Fruit fly (Drosophila melanogaster) whole organism, pupa: ENCODE results near the gene CG44227.
A peak's percentile ranks its signal among the peaks of the same experiment; 100 is the strongest.

Experiments used
- CG10348 ChIP-seq: fragments of 200-800 bp; sonication (Bioruptor generic); IDR thresholded peaks from 2 replicates; pipeline ENCODE4 v1.3.6; 2022; ENCODE audit warnings: missing biosample characterization, missing genetic modification characterization
- CG12605 ChIP-seq: fragments of 200-800 bp; sonication (Bioruptor generic); IDR thresholded peaks from 2 replicates; pipeline ENCODE4 v1.3.6; 2022; ENCODE audit warnings: missing biosample characterization, missing genetic modification characterization
- CG13204 ChIP-seq: fragments of 200-800 bp; sonication (Bioruptor generic); optimal IDR thresholded peaks from 2 replicates; lab custom pipeline; 2018; ENCODE audit warnings: missing biosample characterization, mild to moderate bottlenecking, missing genetic modification characterization, moderate library complexity
- CG14655 ChIP-seq: fragments of 200-800 bp; sonication (Bioruptor generic); optimal IDR thresholded peaks from 3 replicates; lab custom pipeline; 2017; ENCODE audit warnings: mild to moderate bottlenecking, missing biosample characterization, missing genetic modification reagents, missing genetic modification characterization
- CG17806 ChIP-seq: fragments of 200-800 bp; sonication (Bioruptor generic); optimal IDR thresholded peaks from 2 replicates; lab custom pipeline; 2018; ENCODE audit warnings: missing biosample characterization, mild to moderate bottlenecking, missing genetic modification characterization, moderate library complexity
- CG34367 ChIP-seq: fragments of 200-800 bp; sonication (Bioruptor generic); optimal IDR thresholded peaks from 2 replicates; lab custom pipeline; 2018; ENCODE audit warnings: missing biosample characterization, mild to moderate bottlenecking, missing genetic modification characterization
- CG4496 ChIP-seq: fragments of 200-800 bp; sonication (Bioruptor generic); IDR thresholded peaks from 3 replicates; pipeline ENCODE4 v1.3.6; 2022; ENCODE audit warnings: missing biosample characterization, missing genetic modification characterization
- CG8159 ChIP-seq: fragments of 200-800 bp; sonication (Bioruptor generic); optimal IDR thresholded peaks from 3 replicates; lab custom pipeline; 2018; ENCODE audit warnings: missing biosample characterization, mild to moderate bottlenecking, missing genetic modification characterization, moderate library complexity
- CG8301 ChIP-seq: fragments of 200-800 bp; sonication (Bioruptor generic); optimal IDR thresholded peaks from 2 replicates; lab custom pipeline; 2018; ENCODE audit warnings: missing biosample characterization, mild to moderate bottlenecking, missing genetic modification characterization
- CG9948 ChIP-seq: fragments of 200-800 bp; sonication (Bioruptor generic); optimal IDR thresholded peaks from 2 replicates; lab custom pipeline; 2018; ENCODE audit warnings: missing biosample characterization, mild to moderate bottlenecking, missing genetic modification characterization, moderate library complexity
- D1 ChIP-seq: fragments of 200-800 bp; sonication (Bioruptor generic); optimal IDR thresholded peaks from 2 replicates; lab custom pipeline; 2018; ENCODE audit warnings: missing biosample characterization, mild to moderate bottlenecking, missing genetic modification characterization, moderate library complexity
- Pif1A ChIP-seq: fragments of 200-800 bp; sonication (Bioruptor generic); optimal IDR thresholded peaks from 3 replicates; lab custom pipeline; 2016; ENCODE audit warnings: missing biosample characterization, missing genetic modification characterization
- Pif1B ChIP-seq: fragments of 200-800 bp; sonication (Bioruptor generic); optimal IDR thresholded peaks from 3 replicates; lab custom pipeline; 2016; ENCODE audit warnings: missing biosample characterization, missing genetic modification characterization
- Snoo ChIP-seq: fragments of 200-800 bp; sonication (Bioruptor generic); optimal IDR thresholded peaks from 3 replicates; lab custom pipeline; 2017; ENCODE audit warnings: missing biosample characterization, mild to moderate bottlenecking, missing genetic modification characterization, inconsistent platforms
- fd96Ca ChIP-seq: fragments of 200-800 bp; sonication (Bioruptor generic); IDR thresholded peaks from 3 replicates; pipeline ENCODE4 v1.3.6; 2022; ENCODE audit warnings: missing biosample characterization, missing genetic modification characterization
- gl ChIP-seq: fragments of 200-800 bp; sonication (Bioruptor generic); optimal IDR thresholded peaks from 2 replicates; lab custom pipeline; 2018; ENCODE audit warnings: missing biosample characterization, mild to moderate bottlenecking, missing genetic modification characterization
- rn ChIP-seq: fragments of 200-800 bp; sonication (Bioruptor generic); IDR thresholded peaks from 2 replicates; pipeline ENCODE4 v1.3.6; 2022; ENCODE audit warnings: missing biosample characterization, missing genetic modification characterization

CG44227 gene

DNA sequence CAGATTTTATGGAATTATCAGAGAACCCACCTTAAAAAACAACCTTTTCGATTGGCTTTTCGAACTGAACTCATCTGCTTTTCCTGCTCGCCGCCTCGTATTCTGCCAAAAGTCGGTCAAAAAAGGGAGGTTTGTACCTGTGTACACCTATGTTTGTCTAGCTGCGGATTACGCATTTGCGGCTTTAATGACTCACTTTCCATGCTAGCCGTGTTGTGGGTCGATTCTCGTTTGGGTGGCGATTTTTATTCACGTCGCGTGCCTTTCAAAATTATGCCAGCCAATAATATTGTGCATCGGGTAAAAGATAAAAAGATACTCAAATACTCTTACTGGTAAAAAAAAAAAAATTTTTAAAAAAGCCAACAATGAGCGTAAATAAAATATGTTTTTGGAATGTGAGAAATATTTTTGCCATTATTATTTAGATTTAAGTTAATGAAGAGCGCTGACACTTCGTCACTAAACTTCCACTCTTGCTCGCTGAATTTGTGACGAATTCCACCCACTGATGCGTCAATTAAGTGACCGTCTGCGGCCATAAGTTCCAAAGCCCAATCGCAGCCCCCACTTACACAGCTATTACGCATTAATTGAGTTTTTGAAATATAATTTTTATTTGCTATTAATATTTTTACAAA lies 39.3 kb downstream of the CG44227 start, which contains the start of gene Cyp313b1:
Gene Cyp313b1, minus strand, starts transcription at position 71 of the 641 bp plus-strand sequence.
- TF ChIP-seq CG8301 (tag; lab: Kevin White, UChicago) (no peak), CG14655 (GFP tag; lab: Kevin White, UChicago) (no peak), Pif1A (GFP tag; lab: Kevin White, UChicago) (no peak), D1 (tag; lab: Kevin White, UChicago) (no peak), CG34367 (tag; lab: Kevin White, UChicago) (no peak), CG12605 (GFP tag; lab: Robert Waterston, UW) (no peak), fd96Ca (no peak), CG8159 (tag; lab: Kevin White, UChicago) (no peak), Snoo (tag; lab: Kevin White, UChicago) (no peak), gl (no peak), CG13204 (GFP tag; lab: Kevin White, UChicago) (no peak), CG17806 (no peak)

DNA sequence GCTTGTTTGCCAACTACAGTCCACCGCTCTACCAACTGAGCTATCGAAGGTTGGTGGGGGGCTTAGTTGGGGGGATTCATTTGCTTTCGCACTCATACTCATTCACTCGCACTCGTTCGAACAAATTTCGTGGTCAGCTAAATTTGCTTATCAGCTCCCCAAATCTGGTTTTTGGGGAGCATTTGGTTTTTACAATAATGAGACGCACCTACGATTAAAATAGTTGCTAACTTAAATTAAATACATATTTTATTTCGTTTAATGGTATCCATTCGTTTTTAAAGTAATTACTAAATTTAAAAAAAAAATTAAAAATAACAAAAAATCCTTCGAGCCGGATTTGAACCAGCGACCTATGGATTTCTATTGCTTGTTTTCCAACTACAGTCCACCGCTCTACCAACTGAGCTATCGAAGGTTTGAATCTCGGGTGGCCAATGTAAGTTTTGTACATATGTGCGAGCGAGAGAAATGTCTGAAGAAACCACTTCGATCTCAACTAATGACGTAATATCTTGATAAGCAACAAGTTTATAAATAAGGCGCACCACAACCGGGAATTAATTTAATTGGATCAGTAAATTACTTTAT lies 42.5 kb downstream of the CG44227 start:
- TF ChIP-seq CG12605 (GFP tag; lab: Robert Waterston, UW): no peak
- no peak for TF ChIP-seq Pif1A (GFP tag; lab: Kevin White, UChicago)
- 0 out of 3 replicates have a peak, but pooled peaks have one; percentile 21 for TF ChIP-seq CG4496
- no peak for TF ChIP-seq Pif1B
- TF ChIP-seq CG17806: no peak

DNA sequence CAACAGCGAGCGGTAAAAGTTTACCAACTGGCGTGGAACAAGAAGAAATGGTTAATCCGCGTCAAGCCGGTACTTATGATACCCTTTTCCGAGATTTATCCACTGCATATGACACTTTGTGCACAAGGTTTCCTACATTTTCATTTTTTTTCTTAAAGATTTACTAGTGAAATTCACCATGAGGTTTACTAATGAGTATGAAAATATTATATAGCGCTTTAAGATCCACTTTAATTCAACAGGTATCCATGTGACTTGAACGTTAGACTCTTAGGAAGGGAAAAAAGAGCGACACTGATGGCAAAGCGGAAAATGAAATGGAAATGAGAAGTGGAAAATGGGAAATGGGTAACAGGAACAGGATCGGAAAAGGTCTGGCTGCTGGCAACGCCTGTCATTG lies 46.3 kb downstream of the CG44227 start:
- TF ChIP-seq Pif1B (no peak), CG8159 (tag; lab: Kevin White, UChicago) (no peak), CG34367 (tag; lab: Kevin White, UChicago) (no peak), CG12605 (GFP tag; lab: Robert Waterston, UW) (no peak), CG4496 (no peak), CG14655 (GFP tag; lab: Kevin White, UChicago) (no peak), CG10348 (GFP tag; lab: Robert Waterston, UW) (no peak), rn (no peak), CG17806 (no peak), Snoo (tag; lab: Kevin White, UChicago) (no peak), Pif1A (GFP tag; lab: Kevin White, UChicago) (no peak), CG9948 (tag; lab: Kevin White, UChicago) (no peak)

DNA sequence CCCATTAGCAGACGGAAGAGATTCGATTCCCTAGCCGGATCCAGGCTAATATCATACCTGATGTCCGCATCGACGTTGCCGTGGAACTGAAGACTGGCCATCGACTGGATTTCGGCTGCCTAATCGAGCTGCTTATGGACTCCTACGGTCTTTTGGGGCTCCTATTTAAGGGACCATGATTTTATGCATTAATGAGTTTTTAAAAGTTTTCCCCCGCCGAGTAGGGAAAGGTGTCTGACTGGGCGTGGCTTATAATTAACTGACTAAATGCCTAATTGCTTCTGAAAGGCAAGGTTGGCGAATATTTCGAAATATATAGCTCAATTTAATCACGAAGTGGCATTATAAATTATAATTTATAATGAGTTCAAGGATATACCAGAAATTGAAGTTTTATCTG lies 49.2 kb downstream of the CG44227 start, which contains the start of gene Or85e:
Gene Or85e, minus strand, starts transcription at position 101 of the 400 bp plus-strand sequence.
- TF ChIP-seq Snoo (tag; lab: Kevin White, UChicago): no peak
